Worm (Caenorhabditis elegans) whole organism, L2 larva: ENCODE measurements around the gene nspc-13.

ENCODE experiments used
- C34F6.9 ChIP-seq: fragments of 150-350 bp; optimal IDR thresholded peaks from 2 replicates; lab custom pipeline; 2014; ENCODE audit warnings: missing biosample characterization, missing genetic modification characterization
- R02D3.7 ChIP-seq: fragments of 150-350 bp; optimal IDR thresholded peaks from 2 replicates; lab custom pipeline; 2014; ENCODE audit warnings: missing biosample characterization, missing genetic modification characterization
- Y55F3AM.14 ChIP-seq: fragments of 200-800 bp; sonication (Bioruptor generic); optimal IDR thresholded peaks from 2 replicates; lab custom pipeline; 2018; ENCODE audit warnings: mild to moderate bottlenecking, missing genetic modification characterization, missing compliant biosample characterization
- ZK546.5 ChIP-seq: sonication (generic microtip); optimal IDR thresholded peaks from 2 replicates; lab custom pipeline; 2017; ENCODE audit warnings: missing biosample characterization, missing genetic modification characterization
- aly-2 ChIP-seq: fragments of 150-350 bp; optimal IDR thresholded peaks from 2 replicates; lab custom pipeline; 2014; ENCODE audit warnings: missing biosample characterization, missing genetic modification characterization
- ama-1 ChIP-seq: fragments of 150-350 bp; optimal IDR thresholded peaks from 2 replicates; lab custom pipeline; 2018; ENCODE audit warnings: inconsistent platforms
- blmp-1 ChIP-seq: sonication (generic microtip); optimal IDR thresholded peaks from 2 replicates; lab custom pipeline; 2017; ENCODE audit warnings: missing genetic modification characterization, mild to moderate bottlenecking, missing compliant biosample characterization, antibody characterized with exemption, moderate library complexity; ENCODE audit not compliant: insufficient read depth
- crh-2 ChIP-seq: sonication (generic microtip); optimal IDR thresholded peaks from 2 replicates; lab custom pipeline; 2017; ENCODE audit warnings: missing biosample characterization, missing genetic modification characterization
- egl-27 ChIP-seq: sonication (generic microtip); optimal IDR thresholded peaks from 3 replicates; lab custom pipeline; 2017; ENCODE audit warnings: missing biosample characterization, missing genetic modification reagents, missing genetic modification characterization
- fos-1 ChIP-seq: fragments of 150-350 bp; optimal IDR thresholded peaks from 2 replicates; lab custom pipeline; 2014; ENCODE audit warnings: missing biosample characterization, missing genetic modification characterization
- gmeb-1 ChIP-seq: fragments of 150-350 bp; optimal IDR thresholded peaks from 2 replicates; lab custom pipeline; 2014; ENCODE audit warnings: missing biosample characterization, missing genetic modification characterization
- lin-11 ChIP-seq: fragments of 150-350 bp; sonication (generic microtip); optimal IDR thresholded peaks from 2 replicates; lab custom pipeline; 2014; ENCODE audit warnings: missing biosample characterization, missing genetic modification characterization, inconsistent platforms, mixed read lengths
- lin-13 ChIP-seq: fragments of 150-350 bp; optimal IDR thresholded peaks from 2 replicates; lab custom pipeline; 2014; ENCODE audit warnings: missing biosample characterization, missing genetic modification reagents, missing genetic modification characterization
- lin-39 ChIP-seq: fragments of 150-350 bp; optimal IDR thresholded peaks from 2 replicates; lab custom pipeline; 2014; ENCODE audit warnings: missing biosample characterization, missing genetic modification reagents, missing genetic modification characterization
- mbf-1 ChIP-seq: sonication (generic microtip); optimal IDR thresholded peaks from 2 replicates; lab custom pipeline; 2017; ENCODE audit warnings: missing biosample characterization, missing genetic modification characterization
- mdl-1 ChIP-seq, 2 experiments: fragments of 150-350 bp in 1 of 2; sonication (generic microtip) in 1 of 2; optimal IDR thresholded peaks; 2 replicates each; lab custom pipeline; 2017; ENCODE audit warnings: missing biosample characterization in 2 of 2, missing genetic modification characterization in 2 of 2
- nhr-10 ChIP-seq: sonication (generic microtip); optimal IDR thresholded peaks from 2 replicates; lab custom pipeline; 2017; ENCODE audit warnings: missing biosample characterization, missing genetic modification characterization
- nhr-12 ChIP-seq: fragments of 150-350 bp; optimal IDR thresholded peaks from 2 replicates; lab custom pipeline; 2014; ENCODE audit warnings: missing biosample characterization, missing genetic modification characterization
- nhr-129 ChIP-seq: fragments of 150-350 bp; optimal IDR thresholded peaks from 2 replicates; lab custom pipeline; 2014; ENCODE audit warnings: missing biosample characterization, missing genetic modification characterization
- nhr-21 ChIP-seq: fragments of 150-350 bp; optimal IDR thresholded peaks from 2 replicates; lab custom pipeline; 2014; ENCODE audit warnings: missing biosample characterization, missing genetic modification characterization
- nhr-23 ChIP-seq: fragments of 150-350 bp; optimal IDR thresholded peaks from 2 replicates; lab custom pipeline; 2014; ENCODE audit warnings: missing biosample characterization, missing genetic modification reagents, missing genetic modification characterization
- nhr-6 ChIP-seq: fragments of 150-350 bp; optimal IDR thresholded peaks from 2 replicates; lab custom pipeline; 2014; ENCODE audit warnings: missing biosample characterization, missing genetic modification characterization
- nhr-77 ChIP-seq: fragments of 150-350 bp; optimal IDR thresholded peaks from 2 replicates; lab custom pipeline; 2014; ENCODE audit warnings: missing biosample characterization, missing genetic modification characterization
- peb-1 ChIP-seq: fragments of 150-350 bp; optimal IDR thresholded peaks from 2 replicates; lab custom pipeline; 2014; ENCODE audit warnings: missing biosample characterization, missing genetic modification characterization
- sem-4 ChIP-seq: fragments of 150-350 bp; optimal IDR thresholded peaks from 2 replicates; lab custom pipeline; 2014; ENCODE audit warnings: missing biosample characterization, missing genetic modification reagents, missing genetic modification characterization
- sma-3 ChIP-seq: sonication (generic microtip); optimal IDR thresholded peaks from 2 replicates; lab custom pipeline; 2016; ENCODE audit warnings: missing genetic modification reagents, missing genetic modification characterization, missing compliant biosample characterization
- sma-9 ChIP-seq, 2 experiments: fragments of 150-350 bp in 1 of 2; sonication (generic microtip) in 1 of 2; optimal IDR thresholded peaks; 2 replicates each; lab custom pipeline; 2014 to 2016; ENCODE audit warnings: missing genetic modification characterization in 2 of 2, mild to moderate bottlenecking in 1 of 2, missing biosample characterization in 1 of 2, missing compliant biosample characterization in 1 of 2, missing genetic modification reagents in 1 of 2, moderate library complexity in 1 of 2
- unc-55 ChIP-seq: fragments of 150-350 bp; sonication (generic microtip); optimal IDR thresholded peaks from 3 replicates; lab custom pipeline; 2014; ENCODE audit warnings: missing biosample characterization, missing genetic modification reagents, missing genetic modification characterization
- unc-62 ChIP-seq: fragments of 150-350 bp; optimal IDR thresholded peaks from 2 replicates; lab custom pipeline; 2014; ENCODE audit warnings: missing biosample characterization, missing genetic modification reagents, missing genetic modification characterization
- zag-1 ChIP-seq: fragments of 150-350 bp; optimal IDR thresholded peaks from 2 replicates; lab custom pipeline; 2014; ENCODE audit warnings: missing biosample characterization, missing genetic modification characterization
- ztf-1 ChIP-seq: fragments of 200-800 bp; sonication (Bioruptor generic); conservative IDR thresholded peaks from 2 replicates; pipeline ENCODE4 v1.3.6; 2022; ENCODE audit warnings: missing genetic modification characterization, missing compliant biosample characterization
- ztf-11 ChIP-seq: sonication (generic microtip); optimal IDR thresholded peaks from 2 replicates; lab custom pipeline; 2017; ENCODE audit warnings: missing biosample characterization, missing genetic modification characterization
- ztf-4 ChIP-seq: fragments of 150-350 bp; optimal IDR thresholded peaks from 2 replicates; lab custom pipeline; 2014; ENCODE audit warnings: missing biosample characterization, missing genetic modification characterization

Gene nspc-13

DNA sequence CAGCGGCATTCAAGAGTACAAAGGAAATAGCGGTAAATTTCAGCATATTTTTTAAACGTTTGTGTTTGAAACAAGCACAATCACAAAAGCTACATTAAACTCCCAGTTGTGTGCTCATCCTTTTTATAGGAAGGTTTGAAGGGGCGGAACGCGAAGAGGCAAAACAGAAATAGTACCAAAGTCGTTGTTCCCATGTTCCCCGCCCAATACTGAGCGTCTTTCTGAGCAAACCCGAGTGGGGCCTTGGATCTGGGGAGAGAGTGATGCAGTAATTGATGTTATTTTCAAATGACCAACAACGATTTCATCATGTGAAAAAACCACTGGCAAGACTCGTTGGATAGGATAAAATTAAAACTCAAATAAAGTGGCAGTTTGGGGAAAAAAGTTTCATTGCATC is 15.9 kb upstream of the nspc-13 start, which contains the start of gene zig-2:
zig-2 (minus strand) TSS at position 101 of the 400 bp plus-strand sequence.
- TF ChIP-seq peb-1 (tag; lab: Kevin White, UChicago) (no peak), unc-55 (no peak), zag-1 (tag; lab: Kevin White, UChicago) (no peak), nhr-77 (tag; lab: Kevin White, UChicago) (no peak), nhr-10 (tag; lab: Kevin White, UChicago) (no peak), mdl-1 (tag; optimal IDR thresholded peaks at IDR 0.05; lab: Kevin White, UChicago) (no peak)

DNA sequence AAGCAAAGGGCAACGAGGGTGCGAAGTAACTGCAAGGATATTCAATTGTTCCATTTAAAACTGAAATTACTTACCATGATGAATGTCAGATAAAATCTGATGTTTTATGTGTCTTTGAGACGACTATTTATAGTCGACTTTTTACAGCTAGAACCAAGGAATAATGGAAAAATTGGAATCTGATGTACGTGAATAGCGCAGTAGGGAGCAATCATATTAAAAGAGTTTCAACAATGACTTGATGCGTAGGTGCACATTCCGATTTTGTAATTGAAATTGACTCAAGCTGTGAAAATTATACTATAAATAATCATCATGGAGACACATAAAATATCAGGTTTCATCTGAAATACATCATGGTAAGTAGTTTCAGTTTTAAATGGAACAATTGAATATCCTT is 13.9 kb upstream of the nspc-13 start, which contains the start of the genes nspc-9 and nspc-10:
nspc-9 (minus strand) TSS at position 101 of the 400 bp plus-strand sequence.
nspc-10 (plus strand) TSS at position 331 of the 400 bp plus-strand sequence.
- TF ChIP-seq C34F6.9 (tag; lab: Kevin White, UChicago) (no peak), lin-11 (tag; lab: Kevin White, UChicago) (no peak), fos-1 (tag; lab: Kevin White, UChicago) (no peak), ztf-11 (tag; lab: Kevin White, UChicago) (no peak)

DNA sequence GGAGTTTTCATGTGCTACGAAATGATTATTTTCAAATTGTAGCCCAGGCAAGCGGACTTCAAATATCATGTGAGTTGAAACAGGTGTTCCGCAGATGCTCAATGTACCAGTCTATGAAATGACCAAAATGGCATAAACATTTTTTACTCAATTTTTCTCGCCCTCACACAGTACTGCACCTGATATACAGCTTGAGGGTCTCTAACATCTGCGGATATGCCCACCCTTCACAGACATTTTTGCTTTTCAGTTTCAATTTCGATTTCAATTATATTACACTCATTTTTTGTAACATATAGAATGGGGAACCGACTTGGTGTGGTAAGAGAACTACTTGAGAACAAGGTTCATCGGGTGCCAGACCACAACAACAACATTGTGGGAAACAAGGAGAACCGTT is 10.5 kb upstream of the nspc-13 start, which contains the start of gene F42F12.11:
F42F12.11 (plus strand) TSS at position 301 of the 400 bp plus-strand sequence.
- TF ChIP-seq nhr-6 (tag; lab: Kevin White, UChicago) (no peak), fos-1 (tag; lab: Kevin White, UChicago) (no peak), nhr-12 (no peak), lin-39 (no peak), aly-2 (tag; lab: Kevin White, UChicago) (no peak)
- TF ChIP-seq, all 48 proteins: peak for 0

- TF ChIP-seq sem-4 (no peak), C34F6.9 (tag; lab: Kevin White, UChicago) (peak; percentile 13), lin-39 (no peak), nhr-129 (peak; percentile 61), mdl-1 (tag; optimal IDR thresholded peaks at IDR 0.05; lab: Kevin White, UChicago) (no peak), ztf-4 (tag; lab: Kevin White, UChicago) (no peak), ZK546.5 (tag; lab: Kevin White, UChicago) (no peak), gmeb-1 (tag; lab: Kevin White, UChicago) (no peak), crh-2 (tag; lab: Kevin White, UChicago) (peak; percentile 35), sma-9 (GFP tag; optimal IDR thresholded peaks at IDR 0.05; lab: Kevin White, UChicago) (peak; percentile 55), sma-9 (tag; optimal IDR thresholded peaks at IDR 0.05; lab: Kevin White, UChicago) (no peak), nhr-23 (no peak), sma-3 (GFP tag; lab: Kevin White, UChicago) (peak; percentile 34), fos-1 (tag; lab: Kevin White, UChicago) (peak; percentile 21), egl-27 (tag; lab: Kevin White, UChicago) (peak; percentile 19), nhr-21 (peak; percentile 31), ztf-1 (GFP tag; lab: Robert Waterston, UW) (no peak)
These were observed 9.4 kb upstream of the nspc-13 start for ce11 chrX:12347822-12348221.

ce11 chrX:12348329-12348728 is 8.9 kb upstream of the nspc-13 start, which contains the start of gene F42F12.14:
F42F12.14 (plus strand) TSS chrX:12348629.
- TF ChIP-seq mbf-1 (tag; lab: Kevin White, UChicago) (no peak), crh-2 (tag; lab: Kevin White, UChicago) (no peak), ama-1 (lab: Kevin White, UChicago) (no peak), lin-13 (GFP tag; lab: Kevin White, UChicago) (no peak), C34F6.9 (tag; lab: Kevin White, UChicago) (no peak), sma-3 (GFP tag; lab: Kevin White, UChicago) (no peak), sma-9 (GFP tag; optimal IDR thresholded peaks at IDR 0.05; lab: Kevin White, UChicago) (no peak), sma-9 (tag; optimal IDR thresholded peaks at IDR 0.05; lab: Kevin White, UChicago) (no peak), nhr-77 (tag; lab: Kevin White, UChicago) (no peak), Y55F3AM.14 (no peak), ztf-1 (GFP tag; lab: Robert Waterston, UW) (no peak), zag-1 (tag; lab: Kevin White, UChicago) (no peak), peb-1 (tag; lab: Kevin White, UChicago) (no peak), unc-62 (GFP tag; lab: Kevin White, UChicago) (no peak), nhr-12 (no peak), R02D3.7 (tag; lab: Kevin White, UChicago) (no peak), blmp-1 (tag; lab: Kevin White, UChicago) (no peak)
